Fruit fly (Drosophila melanogaster): ENCODE results near the gene JhI-21.

JhI-21 gene

DNA sequence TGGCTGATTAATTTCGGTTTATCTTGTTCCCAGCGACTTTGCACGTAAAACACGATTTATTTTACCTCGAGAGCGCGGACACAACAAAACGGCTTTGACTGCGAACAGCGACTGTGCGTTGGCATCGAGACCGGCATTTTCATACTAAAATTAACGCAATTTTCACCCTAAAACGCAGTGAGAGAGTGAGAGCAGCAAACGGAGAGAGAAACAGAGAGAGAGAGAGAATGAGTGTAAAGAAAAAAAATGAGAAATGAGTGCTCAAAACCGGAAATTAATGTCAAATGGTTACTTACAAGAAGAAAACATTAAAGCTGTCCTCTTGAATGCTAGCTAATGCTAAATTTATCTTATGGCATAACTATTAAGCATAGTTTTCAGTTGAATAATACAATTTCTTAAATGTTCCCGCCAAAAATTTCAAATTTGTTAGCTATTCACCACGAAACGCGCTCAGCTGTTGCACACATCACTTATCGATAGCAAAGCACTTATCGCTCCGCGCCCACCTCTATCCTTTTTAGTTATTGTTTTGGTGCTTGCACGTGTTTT, at the start of gene JhI-21, which contains the start of the genes RpL7-like and CG34164 (continued):
- no peak for TF ChIP-seq Xrp1 (GFP tag; IDR thresholded peaks at IDR 0.05)
- TF ChIP-seq B-H2 (GFP tag; optimal IDR thresholded peaks at IDR 0.05): no peak
- TF ChIP-seq dati (GFP tag; IDR thresholded peaks at IDR 0.05): no peak
- TF ChIP-seq sisA (GFP tag; IDR thresholded peaks at IDR 0.05): no peak
- peak; percentile 62 for TF ChIP-seq knrl (GFP tag; IDR thresholded peaks at IDR 0.05; ENCODE audit: partially characterized antibody)
- peak; percentile 69 for TF ChIP-seq lbe (GFP tag; optimal IDR thresholded peaks at IDR 0.05)
- TF ChIP-seq CG11723 (GFP tag; optimal IDR thresholded peaks at IDR 0.05): no peak
- no peak for TF ChIP-seq pnt (GFP tag; optimal IDR thresholded peaks at IDR 0.05)
- no peak for TF ChIP-seq CG7928 (GFP tag; optimal IDR thresholded peaks at IDR 0.05)
- TF ChIP-seq Side (GFP tag; optimal IDR thresholded peaks at IDR 0.05): peak; percentile 12
- no peak for TF ChIP-seq CHES-1-like (GFP tag; optimal IDR thresholded peaks at IDR 0.05)
- peak; percentile 86 for TF ChIP-seq pzg (GFP tag; optimal IDR thresholded peaks at IDR 0.05)
- TF ChIP-seq scrt (GFP tag; optimal IDR thresholded peaks at IDR 0.05): peak; percentile 97
- no peak for TF ChIP-seq CG17802 (tag; optimal IDR thresholded peaks at IDR 0.05)
- no peak for TF ChIP-seq run (tag; optimal IDR thresholded peaks at IDR 0.05)
- TF ChIP-seq CG15479 (GFP tag; optimal IDR thresholded peaks at IDR 0.05): no peak
- TF ChIP-seq grau (tag; optimal IDR thresholded peaks at IDR 0.05): no peak
- no peak for TF ChIP-seq en (GFP tag; optimal IDR thresholded peaks at IDR 0.05)
- TF ChIP-seq odd (GFP tag; optimal IDR thresholded peaks at IDR 0.05): no peak
- no peak for TF ChIP-seq CG2875 (GFP tag; optimal IDR thresholded peaks at IDR 0.05)
- TF ChIP-seq ap (GFP tag; IDR thresholded peaks at IDR 0.05): no peak
- TF ChIP-seq CG31365 (tag; optimal IDR thresholded peaks at IDR 0.05): no peak
- TF ChIP-seq sens-2 (GFP tag; IDR thresholded peaks at IDR 0.05): no peak
- TF ChIP-seq C15 (GFP tag; IDR thresholded peaks at IDR 0.05): no peak
- TF ChIP-seq CG14667 (GFP tag; IDR thresholded peaks at IDR 0.05): no peak
- no peak for TF ChIP-seq CG18764 (GFP tag; optimal IDR thresholded peaks at IDR 0.05)
- no peak for TF ChIP-seq CG14860 (GFP tag; IDR thresholded peaks at IDR 0.05; ENCODE audit: partially characterized antibody)
- no peak for TF ChIP-seq Dek (tag; optimal IDR thresholded peaks at IDR 0.05)
- no peak for TF ChIP-seq Sry-β (GFP tag; optimal IDR thresholded peaks at IDR 0.05)
- no peak for TF ChIP-seq corto (GFP tag; optimal IDR thresholded peaks at IDR 0.05)
- no peak for TF ChIP-seq CG9437 (GFP tag; optimal IDR thresholded peaks at IDR 0.05)
- peak; percentile 56; the same call in 2 of the 3 replicates for TF ChIP-seq CG16813 (GFP tag; IDR thresholded peaks at IDR 0.05; ENCODE audit: partially characterized antibody)
- TF ChIP-seq CG4820 (GFP tag; optimal IDR thresholded peaks at IDR 0.05): no peak
- no peak for TF ChIP-seq NK7.1 (GFP tag; optimal IDR thresholded peaks at IDR 0.05)
- TF ChIP-seq ewg (GFP tag; optimal IDR thresholded peaks at IDR 0.05): peak; percentile 33
- peak; percentile 93 for TF ChIP-seq CG2116 (GFP tag; optimal IDR thresholded peaks at IDR 0.05)
- TF ChIP-seq YL-1 (GFP tag; optimal IDR thresholded peaks at IDR 0.05): peak; percentile 83
- TF ChIP-seq HmgZ (tag; optimal IDR thresholded peaks at IDR 0.05): no peak
- TF ChIP-seq sens (GFP tag): peak; percentile 82
- TF ChIP-seq CG4730 (GFP tag; IDR thresholded peaks at IDR 0.05): no peak
- TF ChIP-seq CG15269 (tag; optimal IDR thresholded peaks at IDR 0.05): no peak
- TF ChIP-seq CG17385 (GFP tag; optimal IDR thresholded peaks at IDR 0.05): peak; percentile 50
- TF ChIP-seq peb (GFP tag; IDR thresholded peaks at IDR 0.05): no peak
- TF ChIP-seq CG13123 (GFP tag; optimal IDR thresholded peaks at IDR 0.05): no peak
- TF ChIP-seq Six4 (GFP tag; optimal IDR thresholded peaks at IDR 0.05): no peak
- TF ChIP-seq CG8944 (GFP tag; optimal IDR thresholded peaks at IDR 0.05): no peak
- no peak for TF ChIP-seq CG6272 (GFP tag; IDR thresholded peaks at IDR 0.05)
- peak; percentile 28 for TF ChIP-seq CG10147 (GFP tag; optimal IDR thresholded peaks at IDR 0.05)
- TF ChIP-seq CG30431 (GFP tag; optimal IDR thresholded peaks at IDR 0.05): no peak
- TF ChIP-seq Dp (GFP tag; optimal IDR thresholded peaks at IDR 0.05): peak; percentile 98
- TF ChIP-seq CG32772 (GFP tag; IDR thresholded peaks at IDR 0.05): no peak
